Fruit fly (Drosophila melanogaster): ENCODE measurements around the gene CG11585.

CG11585 gene

dm6 chrX:14189216-14189615, at the start of gene CG11585:
Gene CG11585, plus strand, starts transcription at chrX:14189516.
- no peak for TF ChIP-seq woc (GFP tag; optimal IDR thresholded peaks at IDR 0.05)
- no peak for TF ChIP-seq Dif (GFP tag; optimal IDR thresholded peaks at IDR 0.05; ENCODE audit: partially characterized antibody)
- no peak for TF ChIP-seq dmrt93B (GFP tag; optimal IDR thresholded peaks at IDR 0.05)
- no peak for TF ChIP-seq sage (GFP tag; optimal IDR thresholded peaks at IDR 0.05)
- no peak for TF ChIP-seq Hr83 (GFP tag; optimal IDR thresholded peaks at IDR 0.05; ENCODE audit: poor library complexity, severe bottlenecking)
- TF ChIP-seq Dfd (GFP tag; optimal IDR thresholded peaks at IDR 0.05), result no peak
- no peak for TF ChIP-seq jim (GFP tag; optimal IDR thresholded peaks at IDR 0.05)
- no peak for TF ChIP-seq lola (GFP tag; optimal IDR thresholded peaks at IDR 0.05)
- no peak for TF ChIP-seq Rel (GFP tag; optimal IDR thresholded peaks at IDR 0.05)
- no peak for TF ChIP-seq Rel (tag; optimal IDR thresholded peaks at IDR 0.05)
- TF ChIP-seq br (GFP tag; optimal IDR thresholded peaks at IDR 0.05), result no peak
- no peak for TF ChIP-seq foxo (GFP tag; optimal IDR thresholded peaks at IDR 0.05)
- no peak for TF ChIP-seq Mio (GFP tag; optimal IDR thresholded peaks at IDR 0.05)

dm6 chrX:14148171-14148570, 41.1 kb upstream of the CG11585 start:
- TF ChIP-seq Mio (GFP tag; optimal IDR thresholded peaks at IDR 0.05), result no peak
- TF ChIP-seq dsf (GFP tag; optimal IDR thresholded peaks at IDR 0.05; ENCODE audit: borderline replicate concordance), result no peak
- no peak for TF ChIP-seq usp (GFP tag; optimal IDR thresholded peaks at IDR 0.05)
- no peak for TF ChIP-seq dmrt93B (GFP tag; optimal IDR thresholded peaks at IDR 0.05)

- TF ChIP-seq foxo (GFP tag; optimal IDR thresholded peaks at IDR 0.05), result no peak
- TF ChIP-seq Dif (GFP tag; optimal IDR thresholded peaks at IDR 0.05; ENCODE audit: partially characterized antibody), result no peak
- TF ChIP-seq dmrt93B (GFP tag; optimal IDR thresholded peaks at IDR 0.05), result no peak
- no peak for TF ChIP-seq Rel (GFP tag; optimal IDR thresholded peaks at IDR 0.05)
- TF ChIP-seq Rel (tag; optimal IDR thresholded peaks at IDR 0.05), result no peak
- no peak for TF ChIP-seq Vsx2 (GFP tag; optimal IDR thresholded peaks at IDR 0.05; ENCODE audit: partially characterized antibody)
- TF ChIP-seq brk (GFP tag; optimal IDR thresholded peaks at IDR 0.05), result no peak
- no peak for TF ChIP-seq fru (GFP tag; optimal IDR thresholded peaks at IDR 0.05)
- no peak for TF ChIP-seq usp (GFP tag; optimal IDR thresholded peaks at IDR 0.05)
- no peak for TF ChIP-seq sage (GFP tag; optimal IDR thresholded peaks at IDR 0.05)
- no peak for TF ChIP-seq pan (optimal IDR thresholded peaks at IDR 0.05)
- TF ChIP-seq Mio (GFP tag; optimal IDR thresholded peaks at IDR 0.05), result no peak
- TF ChIP-seq Sp1 (GFP tag; optimal IDR thresholded peaks at IDR 0.05), result no peak
- TF ChIP-seq Hr78 (GFP tag; optimal IDR thresholded peaks at IDR 0.05), result no peak
- no peak for TF ChIP-seq sv (GFP tag; optimal IDR thresholded peaks at IDR 0.05)
- TF ChIP-seq N (GFP tag; optimal IDR thresholded peaks at IDR 0.05), result no peak
- no peak for TF ChIP-seq lola (GFP tag; optimal IDR thresholded peaks at IDR 0.05)
These were observed 40.0 kb upstream of the CG11585 start for dm6 chrX:14149312-14149711.

dm6 chrX:14151906-14152305, 37.4 kb upstream of the CG11585 start, which contains the start of gene CG12479:
Gene CG12479, minus strand, starts transcription at chrX:14152006.
- TF ChIP-seq psq (GFP tag; optimal IDR thresholded peaks at IDR 0.05) (no peak), dl (GFP tag; optimal IDR thresholded peaks at IDR 0.05; ENCODE audit: insufficient read depth in 1 of 2, partially characterized antibody in 2 of 2) (no peak), Myc (optimal IDR thresholded peaks at IDR 0.05) (no peak), usp (GFP tag; optimal IDR thresholded peaks at IDR 0.05) (no peak), fru (GFP tag; optimal IDR thresholded peaks at IDR 0.05) (no peak), GATAd (GFP tag; optimal IDR thresholded peaks at IDR 0.05) (no peak), Rel (GFP tag; optimal IDR thresholded peaks at IDR 0.05) (no peak), Rel (tag; optimal IDR thresholded peaks at IDR 0.05) (no peak), brk (GFP tag; optimal IDR thresholded peaks at IDR 0.05) (no peak), CG32264 (GFP tag; optimal IDR thresholded peaks at IDR 0.05) (no peak), Dfd (GFP tag; optimal IDR thresholded peaks at IDR 0.05) (no peak), ey (GFP tag; optimal IDR thresholded peaks at IDR 0.05) (no peak), Vsx2 (GFP tag; optimal IDR thresholded peaks at IDR 0.05; ENCODE audit: partially characterized antibody) (no peak), HLH106 (tag; optimal IDR thresholded peaks at IDR 0.05) (no peak), Jra (GFP tag; optimal IDR thresholded peaks at IDR 0.05) (no peak)

- no peak for TF ChIP-seq OdsH (GFP tag; optimal IDR thresholded peaks at IDR 0.05)
- TF ChIP-seq Hr78 (GFP tag; optimal IDR thresholded peaks at IDR 0.05), result no peak
These were observed 35.6 kb upstream of the CG11585 start for dm6 chrX:14153689-14154088.

All from whole organism, wandering third instar larva.